Worm (Caenorhabditis elegans): Measurements from ENCODE around the gene K07E12.2.

ce11 chrIII:6752612-6753011, 15.5 kb downstream of the K07E12.2 start:
- TF ChIP-seq cog-1 (tag; optimal IDR thresholded peaks at IDR 0.05) (no peak), med-1 (GFP tag; optimal IDR thresholded peaks at IDR 0.05; ENCODE audit: insufficient read depth) (no peak)

Data from whole organism, midembryonic.